Fruit fly (Drosophila melanogaster): ENCODE results near the gene Lsp1beta.
"Not testable (repeated sequence)": the region's sequence is repeated elsewhere in the genome, so short reads cannot be mapped to it uniquely, and the experiment has no call there.

Lsp1beta gene

DNA sequence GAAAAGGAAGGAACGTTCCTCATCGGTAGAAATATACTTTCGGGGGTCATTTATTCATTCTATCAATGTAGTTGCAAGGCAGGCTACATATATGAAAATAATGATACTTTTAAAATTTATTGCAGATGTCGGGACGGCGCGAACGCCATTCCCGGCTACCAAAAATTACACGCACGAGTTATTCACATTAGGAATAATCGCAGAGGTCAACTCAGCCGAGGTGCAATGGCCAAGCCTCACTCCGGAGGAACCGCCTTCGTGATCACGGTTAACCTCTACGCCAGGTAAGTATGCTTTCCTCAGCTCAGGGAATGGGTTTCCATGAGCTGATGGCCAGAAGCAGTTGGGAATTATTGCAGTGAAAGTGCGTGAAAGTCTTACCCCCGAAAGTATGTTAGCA is 3.1 kb downstream of the Lsp1beta start (continued):
- peak; percentile 23; the same call in 1 of the 2 replicates for TF ChIP-seq gt (GFP tag; IDR thresholded peaks at IDR 0.05)
- TF ChIP-seq fd102C (GFP tag; optimal IDR thresholded peaks at IDR 0.05) = peak; percentile 36
- TF ChIP-seq CG4820 (GFP tag; optimal IDR thresholded peaks at IDR 0.05) = peak; percentile 28
- TF ChIP-seq Xrp1 (GFP tag; IDR thresholded peaks at IDR 0.05) = peak; percentile 73
- TF ChIP-seq CG33557 (GFP tag; optimal IDR thresholded peaks at IDR 0.05) = peak; percentile 72
- peak; percentile 24 for TF ChIP-seq NC2α (GFP tag; optimal IDR thresholded peaks at IDR 0.05)
- peak; percentile 23 for TF ChIP-seq tap (tag; optimal IDR thresholded peaks at IDR 0.05)
- TF ChIP-seq CG7786 (GFP tag; optimal IDR thresholded peaks at IDR 0.05) = peak; percentile 31
- peak; percentile 49 for TF ChIP-seq Jarid2 (GFP tag; optimal IDR thresholded peaks at IDR 0.05)
- 0 out of 3 replicates have a peak, but pooled peaks have one; percentile 37 for TF ChIP-seq H15 (GFP tag; IDR thresholded peaks at IDR 0.05)
- TF ChIP-seq Med (GFP tag) = peak; percentile 90
- TF ChIP-seq knrl (GFP tag; IDR thresholded peaks at IDR 0.05; ENCODE audit: partially characterized antibody) = peak; percentile 64; the same call in 1 of the 3 replicates
- TF ChIP-seq stwl (tag; optimal IDR thresholded peaks at IDR 0.05) = peak; percentile 1
- TF ChIP-seq D19A (tag; optimal IDR thresholded peaks at IDR 0.05) = peak; percentile 5
- peak; percentile 45 for TF ChIP-seq Elba2 (GFP tag; optimal IDR thresholded peaks at IDR 0.05)
- peak; percentile 7 for TF ChIP-seq CG11398 (GFP tag; optimal IDR thresholded peaks at IDR 0.05)
- peak; percentile 53; the same call in 1 of the 2 replicates for TF ChIP-seq amos (GFP tag; IDR thresholded peaks at IDR 0.05; ENCODE audit: partially characterized antibody)
- peak; percentile 32 for TF ChIP-seq chn (GFP tag; optimal IDR thresholded peaks at IDR 0.05)
- TF ChIP-seq pros (GFP tag; optimal IDR thresholded peaks at IDR 0.05) = peak; percentile 80
- peak; percentile 30 for TF ChIP-seq fd96Cb (tag; optimal IDR thresholded peaks at IDR 0.05)
- TF ChIP-seq CG6272 (GFP tag; IDR thresholded peaks at IDR 0.05) = peak; percentile 26; the same call in 1 of the 2 replicates
- peak; percentile 63 for TF ChIP-seq ci (GFP tag; IDR thresholded peaks at IDR 0.05)
- peak; percentile 59 for TF ChIP-seq dmrt11E (tag; optimal IDR thresholded peaks at IDR 0.05)
- TF ChIP-seq bsh (GFP tag; optimal IDR thresholded peaks at IDR 0.05) = peak in 1 of 2 experiments; percentile 62
- TF ChIP-seq CG11504 (tag; optimal IDR thresholded peaks at IDR 0.05) = peak; percentile 52
- TF ChIP-seq Opbp (GFP tag; IDR thresholded peaks at IDR 0.05; ENCODE audit: partially characterized antibody) = peak; percentile 57; the same call in 1 of the 3 replicates
- TF ChIP-seq grau (tag; optimal IDR thresholded peaks at IDR 0.05) = peak; percentile 17
- peak; percentile 19; the same call in 1 of the 2 replicates for TF ChIP-seq CG32772 (GFP tag; IDR thresholded peaks at IDR 0.05)
- TF ChIP-seq Atf-2 (GFP tag; optimal IDR thresholded peaks at IDR 0.05) = peak; percentile 31
- TF ChIP-seq CoRest (tag; optimal IDR thresholded peaks at IDR 0.05) = peak; percentile 20
- TF ChIP-seq Neu2 (GFP tag; optimal IDR thresholded peaks at IDR 0.05; ENCODE audit: borderline replicate concordance) = peak; percentile 37
- peak; percentile 47 for TF ChIP-seq CG2712 (tag; optimal IDR thresholded peaks at IDR 0.05)
- TF ChIP-seq dpn (GFP tag; optimal IDR thresholded peaks at IDR 0.05) = peak in 1 of 2 experiments; percentile 40
- peak; percentile 15 for TF ChIP-seq gem (tag; optimal IDR thresholded peaks at IDR 0.05)
- TF ChIP-seq twi (tag; optimal IDR thresholded peaks at IDR 0.05) = peak; percentile 34
- peak; percentile 49 for TF ChIP-seq lilli (GFP tag; optimal IDR thresholded peaks at IDR 0.05)
- peak; percentile 57 for TF ChIP-seq Antp (GFP tag; optimal IDR thresholded peaks at IDR 0.05)
- 0 out of 2 replicates have a peak, but pooled peaks have one; percentile 26 for TF ChIP-seq CG14441 (GFP tag; IDR thresholded peaks at IDR 0.05)
- TF ChIP-seq onecut (GFP tag; IDR thresholded peaks at IDR 0.05) = peak; percentile 30; the same call in 1 of the 2 replicates
- peak; percentile 48 for TF ChIP-seq CG8944 (GFP tag; optimal IDR thresholded peaks at IDR 0.05)
- TF ChIP-seq D (optimal IDR thresholded peaks at IDR 0.05) = not testable (repeated sequence)
- peak; percentile 18 for TF ChIP-seq D (GFP tag; optimal IDR thresholded peaks at IDR 0.05)
- TF ChIP-seq CG1529 (GFP tag; optimal IDR thresholded peaks at IDR 0.05) = peak; percentile 17
- TF ChIP-seq Hr51 (GFP tag; optimal IDR thresholded peaks at IDR 0.05) = peak in 1 of 2 experiments; percentile 16
- TF ChIP-seq Atf3 (GFP tag; optimal IDR thresholded peaks at IDR 0.05) = peak; percentile 39
- peak; percentile 54 for TF ChIP-seq btn (GFP tag; optimal IDR thresholded peaks at IDR 0.05)
- peak; percentile 11 for TF ChIP-seq ems (GFP tag; optimal IDR thresholded peaks at IDR 0.05)
- peak; percentile 34; the same call in 1 of the 2 replicates for TF ChIP-seq E2f1 (GFP tag; IDR thresholded peaks at IDR 0.05)
- TF ChIP-seq otp (GFP tag; IDR thresholded peaks at IDR 0.05) = peak; percentile 64; the same call in 1 of the 3 replicates

Data from whole organism, embryonic.